Worm (Caenorhabditis elegans): Measurements from ENCODE around the gene odr-2.
"Not testable (repeated sequence)": the region's sequence is repeated elsewhere in the genome, so short reads cannot be mapped to it uniquely, and the experiment has no call there.

DNA sequence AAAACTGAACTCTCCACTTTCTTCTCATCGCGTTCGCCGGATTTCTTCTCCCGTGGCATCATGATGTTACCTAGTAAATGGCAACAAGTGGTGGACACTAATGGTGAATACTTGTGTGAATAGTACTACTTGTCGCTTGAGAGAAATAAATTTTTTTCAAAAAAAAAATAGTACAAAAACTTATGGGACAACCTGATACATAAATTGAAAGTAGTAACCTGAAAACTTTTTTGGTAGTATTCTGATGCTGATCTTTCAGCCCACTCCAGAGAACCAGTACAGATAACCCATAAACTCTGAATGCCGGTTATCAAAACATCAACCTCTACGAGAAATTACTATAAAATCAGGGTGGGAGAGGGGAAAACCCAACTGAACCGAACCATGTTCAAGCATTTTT, 45.6 kb upstream of the odr-2 start, which contains the start of gene Y57E12AL.2:
- TF ChIP-seq ama-1 (optimal IDR thresholded peaks at IDR 0.05); tbx-11 (GFP tag; IDR thresholded peaks at IDR 0.05): not testable (repeated sequence)

Data from whole organism, early embryonic.